Fruit fly (Drosophila melanogaster) whole organism: ENCODE results near the gene inaE.

Source experiments
- CG8478 ChIP-seq: fragments of >200 bp; optimal IDR thresholded peaks from 2 replicates; lab custom pipeline; 2018; ENCODE audit warnings: inconsistent platforms
- EcR ChIP-seq, 2 experiments: fragments of >200 bp; optimal IDR thresholded peaks; 2 replicates each; lab custom pipeline; 2017; ENCODE audit warnings: missing biosample characterization in 2 of 2, missing genetic modification characterization in 2 of 2, missing genetic modification reagents in 2 of 2
- pan ChIP-seq: fragments of >200 bp; optimal IDR thresholded peaks from 2 replicates; lab custom pipeline; 2017
- psq ChIP-seq: fragments of >200 bp; optimal IDR thresholded peaks from 2 replicates; lab custom pipeline; 2017
- usp ChIP-seq: fragments of >200 bp; optimal IDR thresholded peaks from 2 replicates; lab custom pipeline; 2017; ENCODE audit warnings: missing biosample characterization, missing genetic modification characterization, mixed read lengths

- TF ChIP-seq EcR (GFP tag; optimal IDR thresholded peaks at IDR 0.05; lab: Kevin White, UChicago) (no peak), pan (lab: Kevin White, UChicago) (no peak), usp (GFP tag; lab: Kevin White, UChicago) (no peak), psq (lab: Kevin White, UChicago) (no peak), CG8478 (lab: Kevin White, UChicago) (no peak)
Observed at dm6 chrX:13838892-13839291, 55.4 kb downstream of the inaE start.
